Fruit fly (Drosophila melanogaster): ENCODE measurements around the gene CG33203.
A peak's percentile ranks its signal among the peaks of the same experiment; 100 is the strongest.

dm6 chr3R:28861309-28862157, 26.0 kb downstream of the CG33203 start:
- TF ChIP-seq usp (GFP tag; optimal IDR thresholded peaks at IDR 0.05) = no peak
- no peak for TF ChIP-seq OdsH (GFP tag; optimal IDR thresholded peaks at IDR 0.05)
- TF ChIP-seq br (GFP tag; optimal IDR thresholded peaks at IDR 0.05) = no peak
- TF ChIP-seq lola (GFP tag; optimal IDR thresholded peaks at IDR 0.05) = no peak
- no peak for TF ChIP-seq tai (GFP tag; optimal IDR thresholded peaks at IDR 0.05)
- TF ChIP-seq sage (GFP tag; optimal IDR thresholded peaks at IDR 0.05) = peak; percentile 22
- TF ChIP-seq HLH106 (tag; optimal IDR thresholded peaks at IDR 0.05) = no peak
- peak; percentile 4 for TF ChIP-seq fru (GFP tag; optimal IDR thresholded peaks at IDR 0.05)
- no peak for TF ChIP-seq Hnf4 (GFP tag; optimal IDR thresholded peaks at IDR 0.05)
- TF ChIP-seq Vsx2 (GFP tag; optimal IDR thresholded peaks at IDR 0.05; ENCODE audit: partially characterized antibody) = peak; percentile 80
- no peak for TF ChIP-seq Myc (optimal IDR thresholded peaks at IDR 0.05)
